Fruit fly (Drosophila melanogaster) whole organism, embryonic: ENCODE measurements around the gene CG17377.

Experiments used
- Atf-2 ChIP-seq: fragments of 200-800 bp; sonication (Bioruptor generic); optimal IDR thresholded peaks from 2 replicates; lab custom pipeline; 2016; ENCODE audit warnings: missing biosample characterization, missing genetic modification characterization
- Bgb ChIP-seq: fragments of 200-800 bp; sonication (Bioruptor generic); IDR thresholded peaks from 2 replicates; pipeline ENCODE4 v1.3.6; 2022; ENCODE audit warnings: missing biosample characterization, missing genetic modification characterization; ENCODE audit not compliant: partially characterized antibody
- CG15073 ChIP-seq: fragments of 200-800 bp; sonication (Bioruptor generic); optimal IDR thresholded peaks from 2 replicates; lab custom pipeline; 2016; ENCODE audit warnings: missing biosample characterization, missing genetic modification characterization
- CG15269 ChIP-seq: fragments of 200-800 bp; sonication (Bioruptor generic); optimal IDR thresholded peaks from 2 replicates; lab custom pipeline; 2018; ENCODE audit warnings: missing biosample characterization, mild to moderate bottlenecking, missing genetic modification characterization, moderate library complexity
- CG1647 ChIP-seq: fragments of 200-800 bp; sonication (Bioruptor generic); optimal IDR thresholded peaks from 3 replicates; lab custom pipeline; 2016; ENCODE audit warnings: missing biosample characterization, missing genetic modification characterization
- CG16815 ChIP-seq: fragments of 200-800 bp; sonication (Bioruptor generic); optimal IDR thresholded peaks from 3 replicates; lab custom pipeline; 2017; ENCODE audit warnings: missing biosample characterization, mild to moderate bottlenecking, missing genetic modification characterization
- CG1792 ChIP-seq: fragments of 200-800 bp; sonication (Bioruptor generic); optimal IDR thresholded peaks from 2 replicates; lab custom pipeline; 2016; ENCODE audit warnings: missing biosample characterization, missing genetic modification characterization
- CG1832 ChIP-seq: fragments of 200-800 bp; sonication (Bioruptor generic); optimal IDR thresholded peaks from 2 replicates; lab custom pipeline; 2017; ENCODE audit warnings: missing biosample characterization, mild to moderate bottlenecking, missing genetic modification characterization, inconsistent platforms
- CG2129 ChIP-seq: fragments of 200-800 bp; sonication (Bioruptor generic); IDR thresholded peaks from 2 replicates; pipeline ENCODE4 v1.3.6; 2022; ENCODE audit warnings: missing biosample characterization, missing genetic modification characterization; ENCODE audit not compliant: partially characterized antibody
- CG2202 ChIP-seq: fragments of 200-800 bp; sonication (Bioruptor generic); optimal IDR thresholded peaks from 2 replicates; lab custom pipeline; 2018; ENCODE audit warnings: missing biosample characterization, mild to moderate bottlenecking, missing genetic modification characterization
- CG2712 ChIP-seq: fragments of 200-800 bp; optimal IDR thresholded peaks from 3 replicates; lab custom pipeline; 2019; ENCODE audit warnings: missing biosample characterization, mild to moderate bottlenecking, missing genetic modification characterization, moderate library complexity
- CG32532 ChIP-seq: fragments of 200-800 bp; sonication (Bioruptor generic); IDR thresholded peaks from 2 replicates; pipeline ENCODE4 v1.3.6; 2022; ENCODE audit warnings: missing biosample characterization, missing genetic modification characterization
- CG33213 ChIP-seq: fragments of 200-800 bp; sonication (Bioruptor generic); optimal IDR thresholded peaks from 3 replicates; lab custom pipeline; 2016; ENCODE audit warnings: missing biosample characterization, missing genetic modification characterization
- CG42726 ChIP-seq: fragments of 200-800 bp; sonication (Bioruptor generic); IDR thresholded peaks from 2 replicates; pipeline ENCODE4 v1.3.6; 2022; ENCODE audit warnings: missing biosample characterization, missing genetic modification characterization; ENCODE audit not compliant: partially characterized antibody
- CG4282 ChIP-seq: fragments of 200-800 bp; sonication (Bioruptor generic); optimal IDR thresholded peaks from 2 replicates; lab custom pipeline; 2016; ENCODE audit warnings: missing biosample characterization, missing genetic modification characterization
- CG6254 ChIP-seq: fragments of 200-800 bp; sonication (Bioruptor generic); optimal IDR thresholded peaks from 3 replicates; lab custom pipeline; 2017; ENCODE audit warnings: mild to moderate bottlenecking, missing biosample characterization, missing genetic modification reagents, missing genetic modification characterization
- CG8765 ChIP-seq: fragments of 200-800 bp; sonication (Bioruptor generic); IDR thresholded peaks from 2 replicates; pipeline ENCODE4 v1.3.6; 2022; ENCODE audit warnings: missing biosample characterization, missing genetic modification characterization
- CG9215 ChIP-seq: fragments of 200-800 bp; sonication (Bioruptor generic); IDR thresholded peaks from 2 replicates; pipeline ENCODE4 v1.3.6; 2022; ENCODE audit warnings: missing biosample characterization, missing genetic modification characterization
- CG9437 ChIP-seq: fragments of 200-800 bp; sonication (Bioruptor generic); optimal IDR thresholded peaks from 2 replicates; lab custom pipeline; 2018; ENCODE audit warnings: missing biosample characterization, mild to moderate bottlenecking, missing genetic modification characterization
- Deaf1 ChIP-seq: fragments of 200-800 bp; optimal IDR thresholded peaks from 3 replicates; lab custom pipeline; 2019; ENCODE audit warnings: missing biosample characterization, mild to moderate bottlenecking, missing genetic modification characterization, moderate library complexity
- E2f1 ChIP-seq: fragments of 200-800 bp; sonication (Bioruptor generic); IDR thresholded peaks from 2 replicates; pipeline ENCODE4 v1.3.6; 2022; ENCODE audit warnings: missing biosample characterization, missing genetic modification characterization
- Fer2 ChIP-seq: fragments of 200-800 bp; sonication (Bioruptor generic); optimal IDR thresholded peaks from 2 replicates; lab custom pipeline; 2018; ENCODE audit warnings: missing biosample characterization, mild to moderate bottlenecking, missing genetic modification characterization, moderate library complexity
- HmgD ChIP-seq: fragments of 200-800 bp; sonication (Bioruptor generic); optimal IDR thresholded peaks from 3 replicates; lab custom pipeline; 2016; ENCODE audit warnings: missing biosample characterization, missing genetic modification characterization
- Meics ChIP-seq: fragments of 200-800 bp; sonication (Bioruptor generic); optimal IDR thresholded peaks from 2 replicates; lab custom pipeline; 2017; ENCODE audit warnings: missing biosample characterization, mild to moderate bottlenecking, missing genetic modification characterization
- Mrtf ChIP-seq: fragments of 200-800 bp; sonication (Bioruptor generic); IDR thresholded peaks from 3 replicates; pipeline ENCODE4 v1.3.6; 2022; ENCODE audit warnings: missing biosample characterization, missing genetic modification characterization
- NFAT ChIP-seq: fragments of 200-800 bp; sonication (Bioruptor generic); IDR thresholded peaks from 2 replicates; pipeline ENCODE4 v1.3.6; 2022; ENCODE audit warnings: missing biosample characterization, missing genetic modification characterization
- NK7.1 ChIP-seq: fragments of 200-800 bp; sonication (Bioruptor generic); optimal IDR thresholded peaks from 3 replicates; lab custom pipeline; 2016; ENCODE audit warnings: missing biosample characterization, missing genetic modification characterization
- Neu2 ChIP-seq: fragments of 200-800 bp; sonication (Bioruptor generic); optimal IDR thresholded peaks from 3 replicates; lab custom pipeline; 2016; ENCODE audit warnings: missing biosample characterization, missing genetic modification characterization, borderline replicate concordance
- Nf-YA ChIP-seq: fragments of 200-800 bp; sonication (Bioruptor generic); IDR thresholded peaks from 2 replicates; pipeline ENCODE4 v1.3.6; 2022; ENCODE audit warnings: missing biosample characterization, missing genetic modification characterization
- Side ChIP-seq: fragments of 200-800 bp; sonication (Bioruptor generic); optimal IDR thresholded peaks from 2 replicates; lab custom pipeline; 2016; ENCODE audit warnings: missing biosample characterization, missing genetic modification characterization
- Sox100B ChIP-seq: fragments of 200-800 bp; sonication (Bioruptor generic); optimal IDR thresholded peaks from 3 replicates; lab custom pipeline; 2018; ENCODE audit warnings: missing biosample characterization, mild to moderate bottlenecking, missing genetic modification characterization
- Sry-β ChIP-seq: fragments of 200-800 bp; sonication (Bioruptor generic); optimal IDR thresholded peaks from 2 replicates; lab custom pipeline; 2018; ENCODE audit warnings: missing biosample characterization, mild to moderate bottlenecking, missing genetic modification characterization, moderate library complexity
- Xbp1 ChIP-seq: fragments of 200-800 bp; sonication (Bioruptor generic); optimal IDR thresholded peaks from 3 replicates; lab custom pipeline; 2016; ENCODE audit warnings: missing biosample characterization, mild to moderate bottlenecking, missing genetic modification characterization
- abd-A ChIP-seq: fragments of 200-800 bp; sonication (Bioruptor generic); optimal IDR thresholded peaks from 3 replicates; lab custom pipeline; 2019; ENCODE audit warnings: missing biosample characterization, mild to moderate bottlenecking, missing genetic modification characterization, moderate library complexity
- al ChIP-seq: fragments of 200-800 bp; sonication (Bioruptor generic); IDR thresholded peaks from 2 replicates; pipeline ENCODE4 v1.3.6; 2022; ENCODE audit warnings: missing biosample characterization, missing genetic modification characterization
- ara ChIP-seq: fragments of 200-800 bp; sonication (Bioruptor generic); IDR thresholded peaks from 2 replicates; pipeline ENCODE4 v1.3.6; 2022; ENCODE audit warnings: missing biosample characterization, missing genetic modification characterization
- ase ChIP-seq: fragments of 200-800 bp; sonication (Bioruptor generic); IDR thresholded peaks from 3 replicates; pipeline ENCODE4 v1.3.6; 2022; ENCODE audit warnings: missing biosample characterization, missing genetic modification characterization
- br ChIP-seq: fragments of >200 bp; optimal IDR thresholded peaks from 2 replicates; lab custom pipeline; 2017
- cas ChIP-seq: fragments of 200-800 bp; sonication (Bioruptor generic); IDR thresholded peaks from 2 replicates; pipeline ENCODE4 v1.3.6; 2022; ENCODE audit warnings: missing biosample characterization, missing genetic modification characterization
- chn ChIP-seq: fragments of 200-800 bp; sonication (Bioruptor generic); optimal IDR thresholded peaks from 2 replicates; lab custom pipeline; 2016; ENCODE audit warnings: missing biosample characterization, missing genetic modification characterization
- disco-r ChIP-seq: fragments of 200-800 bp; sonication (Bioruptor generic); optimal IDR thresholded peaks from 2 replicates; lab custom pipeline; 2016; ENCODE audit warnings: missing biosample characterization, missing genetic modification characterization
- dpn ChIP-seq, 2 experiments: fragments of 200-800 bp; sonication (Bioruptor generic); optimal IDR thresholded peaks; 3 replicates each; lab custom pipeline; 2016; ENCODE audit warnings: missing biosample characterization in 2 of 2, missing genetic modification characterization in 2 of 2
- gt ChIP-seq: fragments of 200-800 bp; sonication (Bioruptor generic); IDR thresholded peaks from 2 replicates; pipeline ENCODE4 v1.3.6; 2022; ENCODE audit warnings: missing biosample characterization, missing genetic modification characterization
- hkb ChIP-seq, 2 experiments: fragments of 200-800 bp in 1 of 2; fragments of >200 bp in 1 of 2; sonication (Bioruptor generic) in 1 of 2; IDR thresholded peaks in 1 of 2; optimal IDR thresholded peaks in 1 of 2; 2 replicates each; pipeline versions ENCODE4 v1.3.6 to Lab custom; 2017 to 2022; ENCODE audit warnings: missing biosample characterization in 1 of 2, missing genetic modification characterization in 1 of 2
- jigr1 ChIP-seq: fragments of 200-800 bp; sonication (Bioruptor generic); IDR thresholded peaks from 3 replicates; pipeline ENCODE4 v1.3.6; 2022; ENCODE audit warnings: missing biosample characterization, missing genetic modification characterization
- lola ChIP-seq, 3 experiments: fragments of >200 bp in 2 of 3; fragments of 200-800 bp in 1 of 3; sonication (Bioruptor generic) in 1 of 3; optimal IDR thresholded peaks; 2 replicates each; lab custom pipeline; 2017 to 2019; ENCODE audit warnings: missing biosample characterization in 3 of 3, missing genetic modification characterization in 3 of 3, mild to moderate bottlenecking in 1 of 3, moderate library complexity in 1 of 3
- maf-S ChIP-seq: fragments of 200-800 bp; sonication (Bioruptor generic); optimal IDR thresholded peaks from 2 replicates; lab custom pipeline; 2016; ENCODE audit warnings: missing biosample characterization, missing genetic modification characterization
- mam ChIP-seq: fragments of 200-800 bp; sonication (Bioruptor generic); optimal IDR thresholded peaks from 3 replicates; lab custom pipeline; 2016; ENCODE audit warnings: missing biosample characterization, missing genetic modification characterization
- pfk ChIP-seq: fragments of 200-800 bp; sonication (Bioruptor generic); optimal IDR thresholded peaks from 2 replicates; lab custom pipeline; 2018; ENCODE audit warnings: missing biosample characterization, mild to moderate bottlenecking, missing genetic modification characterization, moderate library complexity
- sens ChIP-seq: fragments of 200-800 bp; sonication (Bioruptor generic); peaks from one replicate; lab custom pipeline; 2016; ENCODE audit warnings: missing biosample characterization, missing genetic modification characterization
- slbo ChIP-seq: fragments of 200-800 bp; sonication (Bioruptor generic); IDR thresholded peaks from 2 replicates; pipeline ENCODE4 v1.3.6; 2022; ENCODE audit warnings: missing biosample characterization, missing genetic modification characterization
- so ChIP-seq: fragments of 200-800 bp; sonication (Bioruptor generic); IDR thresholded peaks from 3 replicates; pipeline ENCODE4 v1.3.6; 2022; ENCODE audit warnings: missing biosample characterization, missing genetic modification characterization

Gene CG17377

dm6 chr2L:6817493-6817892 lies 14.9 kb upstream of the CG17377 start (continued):
- TF ChIP-seq Fer2 (tag; lab: Kevin White, UChicago) (no peak), CG8765 (GFP tag; lab: Robert Waterston, UW) (no peak), Sox100B (GFP tag; lab: Kevin White, UChicago) (no peak), br (lab: Kevin White, UChicago) (no peak), gt (GFP tag; lab: Robert Waterston, UW) (no peak), chn (no peak), al (GFP tag; lab: Robert Waterston, UW) (no peak), cas (no peak), CG15269 (tag; lab: Kevin White, UChicago) (no peak), CG2129 (GFP tag; lab: Robert Waterston, UW) (no peak), NFAT (GFP tag; lab: Robert Waterston, UW) (no peak), ase (GFP tag; lab: Robert Waterston, UW) (no peak), HmgD (GFP tag; lab: Kevin White, UChicago) (no peak), CG33213 (GFP tag; lab: Kevin White, UChicago) (no peak), CG2712 (tag; lab: Kevin White, UChicago) (no peak), CG42726 (GFP tag; lab: Robert Waterston, UW) (0 out of 2 replicates have a peak, but pooled peaks have one; percentile 54), CG6254 (GFP tag; lab: Kevin White, UChicago) (no peak), CG9437 (GFP tag; lab: Kevin White, UChicago) (no peak), CG1647 (GFP tag; lab: Kevin White, UChicago) (no peak), slbo (GFP tag; lab: Robert Waterston, UW) (no peak), disco-r (GFP tag; lab: Kevin White, UChicago) (no peak), maf-S (no peak), Bgb (peak; percentile 30; the same call in 1 of the 2 replicates), Sry-β (GFP tag; lab: Kevin White, UChicago) (no peak), Meics (GFP tag; lab: Kevin White, UChicago) (no peak), CG15073 (GFP tag; lab: Kevin White, UChicago) (no peak), Atf-2 (GFP tag; lab: Kevin White, UChicago) (no peak), CG2202 (tag; lab: Kevin White, UChicago) (no peak), hkb (optimal IDR thresholded peaks at IDR 0.05; lab: Kevin White, UChicago) (no peak), hkb (GFP tag; IDR thresholded peaks at IDR 0.05; lab: Robert Waterston, UW) (no peak), abd-A (tag; lab: Kevin White, UChicago) (peak; percentile 66), Xbp1 (no peak), pfk (peak; percentile 81), ara (GFP tag; lab: Robert Waterston, UW) (no peak), dpn (GFP tag; optimal IDR thresholded peaks at IDR 0.05; lab: Kevin White, UChicago) (no peak), Nf-YA (peak; percentile 99), Neu2 (no peak), CG1832 (GFP tag; lab: Kevin White, UChicago) (peak; percentile 77), CG4282 (GFP tag; lab: Kevin White, UChicago) (no peak), lola (GFP tag; optimal IDR thresholded peaks at IDR 0.05; lab: Kevin White, UChicago) (peak in 1 of 3 experiments; percentile 29), CG9215 (no peak), CG32532 (GFP tag; lab: Robert Waterston, UW) (peak; percentile 22; the same call in 1 of the 2 replicates), Mrtf (GFP tag; lab: Robert Waterston, UW) (0 out of 3 replicates have a peak, but pooled peaks have one; percentile 14), Side (GFP tag; lab: Kevin White, UChicago) (no peak), sens (GFP tag; lab: Kevin White, UChicago) (no peak), E2f1 (GFP tag; lab: Robert Waterston, UW) (no peak), NK7.1 (GFP tag; lab: Kevin White, UChicago) (no peak), jigr1 (GFP tag; lab: Robert Waterston, UW) (no peak), so (GFP tag; lab: Robert Waterston, UW) (no peak), mam (GFP tag; lab: Kevin White, UChicago) (no peak), CG1792 (GFP tag; lab: Kevin White, UChicago) (no peak), Deaf1 (peak; percentile 65), CG16815 (GFP tag; lab: Kevin White, UChicago) (no peak)
